Worm (Caenorhabditis elegans) whole organism, L4/young adult: ENCODE results near the gene C39E9.7.

Experiments used
- W03F9.2 ChIP-seq: fragments of 150-350 bp; optimal IDR thresholded peaks from 2 replicates; lab custom pipeline; 2014; ENCODE audit warnings: missing biosample characterization, missing genetic modification characterization
- dao-5 ChIP-seq: sonication (generic microtip); optimal IDR thresholded peaks from 2 replicates; lab custom pipeline; 2016; ENCODE audit warnings: missing genotype, missing genetic modification characterization, moderate library complexity, missing compliant biosample characterization
- him-1 ChIP-seq: sonication (generic microtip); optimal IDR thresholded peaks from 2 replicates; lab custom pipeline; 2016; ENCODE audit warnings: missing genotype, missing genetic modification reagents, missing genetic modification characterization, missing compliant biosample characterization

The C39E9.7 gene

ce11 chrIV:13041486-13041885, 35.0 kb downstream of the C39E9.7 start:
- TF ChIP-seq him-1 (tag; lab: Kevin White, UChicago) (no peak), dao-5 (tag; lab: Kevin White, UChicago) (no peak), W03F9.2 (no peak)

ce11 chrIV:13038888-13039287, 37.6 kb downstream of the C39E9.7 start, which contains the start of gene F49E11.2:
Gene F49E11.2, minus strand, starts transcription at chrIV:13038988.
- TF ChIP-seq W03F9.2 (no peak), dao-5 (tag; lab: Kevin White, UChicago) (no peak), him-1 (tag; lab: Kevin White, UChicago) (no peak)

ce11 chrIV:13036835-13037234, 39.7 kb downstream of the C39E9.7 start:
- TF ChIP-seq him-1 (tag; lab: Kevin White, UChicago) (no peak), W03F9.2 (no peak), dao-5 (tag; lab: Kevin White, UChicago) (no peak)

ce11 chrIV:13035302-13035701, 41.2 kb downstream of the C39E9.7 start:
- TF ChIP-seq him-1 (tag; lab: Kevin White, UChicago) (no peak), dao-5 (tag; lab: Kevin White, UChicago) (no peak), W03F9.2 (no peak)

ce11 chrIV:13033516-13033915, 43.0 kb downstream of the C39E9.7 start:
- TF ChIP-seq W03F9.2 (no peak), dao-5 (tag; lab: Kevin White, UChicago) (no peak), him-1 (tag; lab: Kevin White, UChicago) (no peak)

- TF ChIP-seq W03F9.2: no peak
- no peak for TF ChIP-seq dao-5 (tag; lab: Kevin White, UChicago)
- no peak for TF ChIP-seq him-1 (tag; lab: Kevin White, UChicago)
Measured at ce11 chrIV:13032153-13032552, 44.4 kb downstream of the C39E9.7 start.

ce11 chrIV:13030467-13031299, 45.8 kb downstream of the C39E9.7 start:
- TF ChIP-seq W03F9.2 (no peak), him-1 (tag; lab: Kevin White, UChicago) (no peak), dao-5 (tag; lab: Kevin White, UChicago) (no peak)

ce11 chrIV:13029674-13030466, 46.6 kb downstream of the C39E9.7 start:
- TF ChIP-seq W03F9.2 (no peak), dao-5 (tag; lab: Kevin White, UChicago) (no peak), him-1 (tag; lab: Kevin White, UChicago) (no peak)

- no peak for TF ChIP-seq W03F9.2
- no peak for TF ChIP-seq him-1 (tag; lab: Kevin White, UChicago)
- no peak for TF ChIP-seq dao-5 (tag; lab: Kevin White, UChicago)
Measured at ce11 chrIV:13028746-13029673, 47.5 kb downstream of the C39E9.7 start.

ce11 chrIV:13027801-13028641, 48.5 kb downstream of the C39E9.7 start:
- no peak for TF ChIP-seq dao-5 (tag; lab: Kevin White, UChicago)
- no peak for TF ChIP-seq him-1 (tag; lab: Kevin White, UChicago)
- no peak for TF ChIP-seq W03F9.2

ce11 chrIV:13026762-13027161, 49.8 kb downstream of the C39E9.7 start:
- TF ChIP-seq him-1 (tag; lab: Kevin White, UChicago) (no peak), W03F9.2 (no peak), dao-5 (tag; lab: Kevin White, UChicago) (no peak)

- TF ChIP-seq W03F9.2 (no peak), him-1 (tag; lab: Kevin White, UChicago) (peak; percentile 49)
Measured at ce11 chrIV:13025853-13026343, 50.6 kb downstream of the C39E9.7 start.
